Worm (Caenorhabditis elegans): ENCODE measurements around the gene C17G10.6.

DNA sequence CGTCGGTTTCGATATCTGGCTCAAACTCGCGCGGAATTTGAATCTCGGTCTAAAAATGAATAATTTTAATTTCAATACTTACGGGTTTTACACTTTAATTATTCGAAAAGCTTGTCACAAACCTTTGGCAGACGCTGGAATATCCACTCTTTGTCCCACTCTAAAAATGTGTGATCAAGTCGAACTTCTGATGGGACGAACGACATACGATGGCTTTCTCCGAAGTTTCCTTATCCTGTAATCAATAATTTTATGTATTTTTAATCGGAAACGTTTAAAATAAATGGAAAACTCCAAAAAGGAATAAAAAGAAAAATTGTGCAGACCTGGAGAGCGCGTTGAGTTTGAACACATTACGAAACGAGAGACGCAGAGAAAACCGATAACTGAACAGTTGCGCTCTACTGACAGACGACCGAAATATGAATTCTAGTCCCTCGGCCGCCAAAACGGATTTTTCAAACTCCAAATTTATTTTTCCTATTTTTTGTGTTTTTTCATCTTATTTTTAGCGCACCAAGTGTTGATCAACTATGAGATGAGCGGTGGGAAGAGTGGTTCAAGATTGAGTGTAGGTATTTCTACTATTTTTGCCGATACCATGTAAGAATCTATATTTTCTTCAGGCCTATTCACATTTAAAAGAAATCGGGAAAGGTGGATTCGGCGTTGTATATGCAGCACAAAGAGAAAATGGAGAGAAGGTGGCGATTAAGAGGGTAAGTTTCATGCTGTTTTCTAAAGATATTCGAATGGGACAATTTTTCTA, 46.3 kb upstream of the C17G10.6 start, which contains the start of the genes sam-4, F59E12.17 and zyg-1:
- TF ChIP-seq lsy-2 (tag; optimal IDR thresholded peaks at IDR 0.05) (peak; percentile 56 to 86), ztf-11 (tag; optimal IDR thresholded peaks at IDR 0.05) (no peak), zag-1 (tag; optimal IDR thresholded peaks at IDR 0.05) (no peak), ceh-82 (tag; optimal IDR thresholded peaks at IDR 0.05) (peak; percentile 8 to 84 (median 37)), ces-1 (GFP tag; optimal IDR thresholded peaks at IDR 0.05) (no peak), mdl-1 (tag; optimal IDR thresholded peaks at IDR 0.05) (peak in 1 of 2 experiments; percentile 35), blmp-1 (tag; optimal IDR thresholded peaks at IDR 0.05) (no peak), sox-4 (tag; optimal IDR thresholded peaks at IDR 0.05) (no peak)
